Worm (Caenorhabditis elegans) whole organism, L1 larva: ENCODE data around the gene srz-91.
"Not testable (repeated sequence)": the region's sequence is repeated elsewhere in the genome, so short reads cannot be mapped to it uniquely, and the experiment has no call there.

Experiments used
- C34B4.2 ChIP-seq: sonication (generic microtip); optimal IDR thresholded peaks from 2 replicates; lab custom pipeline; 2017; ENCODE audit warnings: mild to moderate bottlenecking, missing genetic modification characterization, missing compliant biosample characterization
- alr-1 ChIP-seq: fragments of 200-800 bp; sonication (Bioruptor generic); optimal IDR thresholded peaks from 2 replicates; lab custom pipeline; 2018; ENCODE audit warnings: borderline replicate concordance, mild to moderate bottlenecking, missing genetic modification characterization, missing compliant biosample characterization
- elt-2 ChIP-seq: sonication (generic microtip); optimal IDR thresholded peaks from 2 replicates; lab custom pipeline; 2016; ENCODE audit warnings: missing genetic modification characterization, mild to moderate bottlenecking, inconsistent platforms, missing compliant biosample characterization, missing genetic modification reagents
- grh-1 ChIP-seq: fragments of 200-800 bp; sonication (Bioruptor generic); IDR thresholded peaks from 2 replicates; pipeline ENCODE4 v1.3.6; 2022; ENCODE audit warnings: missing genetic modification reagents, missing genetic modification characterization, missing compliant biosample characterization
- lsy-2 ChIP-seq, 2 experiments: fragments of 150-350 bp; optimal IDR thresholded peaks; 2 replicates each; lab custom pipeline; 2014; ENCODE audit warnings: missing biosample characterization in 2 of 2, missing genetic modification characterization in 2 of 2
- nhr-237 ChIP-seq: fragments of 150-350 bp; optimal IDR thresholded peaks from 2 replicates; lab custom pipeline; 2014; ENCODE audit warnings: missing biosample characterization, missing genetic modification characterization
- nhr-85 ChIP-seq: sonication (generic microtip); peaks from one replicate; lab custom pipeline; 2016; ENCODE audit warnings: missing genetic modification characterization, inconsistent platforms, missing compliant biosample characterization
- pag-3 ChIP-seq: sonication (generic microtip); optimal IDR thresholded peaks from 2 replicates; lab custom pipeline; 2017; ENCODE audit warnings: missing genetic modification characterization, mild to moderate bottlenecking, missing compliant biosample characterization, antibody characterized with exemption, borderline replicate concordance; ENCODE audit not compliant: insufficient read depth
- rnt-1 ChIP-seq: sonication (generic microtip); optimal IDR thresholded peaks from 2 replicates; lab custom pipeline; 2016; ENCODE audit warnings: mild to moderate bottlenecking, missing genetic modification characterization, moderate library complexity, missing compliant biosample characterization
- zag-1 ChIP-seq: fragments of 150-350 bp; optimal IDR thresholded peaks from 2 replicates; lab custom pipeline; 2014; ENCODE audit warnings: missing biosample characterization, missing genetic modification characterization
- ztf-4 ChIP-seq: fragments of 150-350 bp; optimal IDR thresholded peaks from 2 replicates; lab custom pipeline; 2014; ENCODE audit warnings: missing biosample characterization, missing genetic modification characterization

- not testable (repeated sequence) for TF ChIP-seq nhr-237; lsy-2 (tag; optimal IDR thresholded peaks at IDR 0.05; lab: Kevin White, UChicago); alr-1 (tag; lab: Kevin White, UChicago); pag-3 (tag; lab: Kevin White, UChicago); elt-2 (tag; lab: Kevin White, UChicago); rnt-1; C34B4.2 (tag; lab: Kevin White, UChicago); grh-1 (GFP tag; lab: Robert Waterston, UW); nhr-85 (tag; lab: Kevin White, UChicago); ztf-4 (tag; lab: Kevin White, UChicago); zag-1
Measured at ce11 chrV:17584352-17584843, 23.5 kb upstream of the srz-91 start, which contains the start of gene fbxa-133.
